Worm (Caenorhabditis elegans) whole organism, L2 larva: ENCODE results near the gene F36H12.10.
"Not testable (repeated sequence)": the region's sequence is repeated elsewhere in the genome, so short reads cannot be mapped to it uniquely, and the experiment has no call there.

Source experiments
- F13H6.1 ChIP-seq: sonication (generic microtip); optimal IDR thresholded peaks from 2 replicates; lab custom pipeline; 2016; ENCODE audit warnings: missing genetic modification characterization, missing compliant biosample characterization
- ZK546.5 ChIP-seq: sonication (generic microtip); optimal IDR thresholded peaks from 2 replicates; lab custom pipeline; 2017; ENCODE audit warnings: missing biosample characterization, missing genetic modification characterization
- alr-1 ChIP-seq: fragments of 150-350 bp; optimal IDR thresholded peaks from 2 replicates; lab custom pipeline; 2014; ENCODE audit warnings: missing biosample characterization, missing genetic modification characterization
- aly-2 ChIP-seq: fragments of 150-350 bp; optimal IDR thresholded peaks from 2 replicates; lab custom pipeline; 2014; ENCODE audit warnings: missing biosample characterization, missing genetic modification characterization
- ama-1 ChIP-seq: fragments of 150-350 bp; optimal IDR thresholded peaks from 2 replicates; lab custom pipeline; 2018; ENCODE audit warnings: inconsistent platforms
- blmp-1 ChIP-seq: sonication (generic microtip); optimal IDR thresholded peaks from 2 replicates; lab custom pipeline; 2017; ENCODE audit warnings: missing genetic modification characterization, mild to moderate bottlenecking, missing compliant biosample characterization, antibody characterized with exemption, moderate library complexity; ENCODE audit not compliant: insufficient read depth
- ceh-16 ChIP-seq: fragments of 150-350 bp; optimal IDR thresholded peaks from 2 replicates; lab custom pipeline; 2014; ENCODE audit warnings: missing biosample characterization, missing genetic modification characterization
- ceh-82 ChIP-seq: fragments of 150-350 bp; optimal IDR thresholded peaks from 2 replicates; lab custom pipeline; 2014; ENCODE audit warnings: missing biosample characterization, missing genetic modification characterization
- dmd-4 ChIP-seq: sonication (generic microtip); optimal IDR thresholded peaks from 2 replicates; lab custom pipeline; 2017; ENCODE audit warnings: missing biosample characterization, missing genetic modification characterization
- egl-27 ChIP-seq: sonication (generic microtip); optimal IDR thresholded peaks from 3 replicates; lab custom pipeline; 2017; ENCODE audit warnings: missing biosample characterization, missing genetic modification reagents, missing genetic modification characterization
- elt-3 ChIP-seq: sonication (generic microtip); optimal IDR thresholded peaks from 2 replicates; lab custom pipeline; 2017; ENCODE audit warnings: missing biosample characterization, missing genetic modification characterization
- fos-1 ChIP-seq: fragments of 150-350 bp; optimal IDR thresholded peaks from 2 replicates; lab custom pipeline; 2014; ENCODE audit warnings: missing biosample characterization, missing genetic modification characterization
- mbf-1 ChIP-seq: sonication (generic microtip); optimal IDR thresholded peaks from 2 replicates; lab custom pipeline; 2017; ENCODE audit warnings: missing biosample characterization, missing genetic modification characterization
- mdl-1 ChIP-seq, 2 experiments: fragments of 150-350 bp in 1 of 2; sonication (generic microtip) in 1 of 2; optimal IDR thresholded peaks; 2 replicates each; lab custom pipeline; 2017; ENCODE audit warnings: missing biosample characterization in 2 of 2, missing genetic modification characterization in 2 of 2
- nhr-11 ChIP-seq: fragments of 150-350 bp; optimal IDR thresholded peaks from 2 replicates; lab custom pipeline; 2014; ENCODE audit warnings: missing biosample characterization, missing genetic modification characterization
- nhr-21 ChIP-seq: fragments of 150-350 bp; optimal IDR thresholded peaks from 2 replicates; lab custom pipeline; 2014; ENCODE audit warnings: missing biosample characterization, missing genetic modification characterization
- nhr-23 ChIP-seq: fragments of 150-350 bp; optimal IDR thresholded peaks from 2 replicates; lab custom pipeline; 2014; ENCODE audit warnings: missing biosample characterization, missing genetic modification reagents, missing genetic modification characterization
- nhr-25 ChIP-seq: fragments of 150-350 bp; sonication (generic microtip); optimal IDR thresholded peaks from 3 replicates; lab custom pipeline; 2014; ENCODE audit warnings: missing biosample characterization, missing genetic modification characterization
- nhr-6 ChIP-seq: fragments of 150-350 bp; optimal IDR thresholded peaks from 2 replicates; lab custom pipeline; 2014; ENCODE audit warnings: missing biosample characterization, missing genetic modification characterization
- nhr-77 ChIP-seq: fragments of 150-350 bp; optimal IDR thresholded peaks from 2 replicates; lab custom pipeline; 2014; ENCODE audit warnings: missing biosample characterization, missing genetic modification characterization
- sem-4 ChIP-seq: fragments of 150-350 bp; optimal IDR thresholded peaks from 2 replicates; lab custom pipeline; 2014; ENCODE audit warnings: missing biosample characterization, missing genetic modification reagents, missing genetic modification characterization
- sma-3 ChIP-seq: sonication (generic microtip); optimal IDR thresholded peaks from 2 replicates; lab custom pipeline; 2016; ENCODE audit warnings: missing genetic modification reagents, missing genetic modification characterization, missing compliant biosample characterization
- snpc-4 ChIP-seq: fragments of 150-350 bp; optimal IDR thresholded peaks from 2 replicates; lab custom pipeline; 2014; ENCODE audit warnings: missing biosample characterization, missing genetic modification characterization
- unc-39 ChIP-seq: fragments of 150-350 bp; optimal IDR thresholded peaks from 2 replicates; lab custom pipeline; 2014; ENCODE audit warnings: missing biosample characterization, missing genetic modification characterization
- unc-55 ChIP-seq: fragments of 150-350 bp; sonication (generic microtip); optimal IDR thresholded peaks from 3 replicates; lab custom pipeline; 2014; ENCODE audit warnings: missing biosample characterization, missing genetic modification reagents, missing genetic modification characterization
- unc-62 ChIP-seq: fragments of 150-350 bp; optimal IDR thresholded peaks from 2 replicates; lab custom pipeline; 2014; ENCODE audit warnings: missing biosample characterization, missing genetic modification reagents, missing genetic modification characterization
- ztf-1 ChIP-seq: fragments of 200-800 bp; sonication (Bioruptor generic); conservative IDR thresholded peaks from 2 replicates; pipeline ENCODE4 v1.3.6; 2022; ENCODE audit warnings: missing genetic modification characterization, missing compliant biosample characterization
- ztf-11 ChIP-seq: sonication (generic microtip); optimal IDR thresholded peaks from 2 replicates; lab custom pipeline; 2017; ENCODE audit warnings: missing biosample characterization, missing genetic modification characterization

F36H12.10 gene

ce11 chrIV:5266474-5266873, 11.9 kb upstream of the F36H12.10 start, which contains the start of gene F36H12.5:
Gene F36H12.5 (plus strand): TSS chrIV:5266774.
- TF ChIP-seq nhr-25 = no peak
- no peak for TF ChIP-seq sma-3 (GFP tag; lab: Kevin White, UChicago)
- TF ChIP-seq sem-4 = no peak
- TF ChIP-seq alr-1 (tag; lab: Kevin White, UChicago) = no peak
- TF ChIP-seq unc-39 (tag; lab: Kevin White, UChicago) = no peak
- TF ChIP-seq nhr-11 = no peak
- TF ChIP-seq ama-1 (lab: Kevin White, UChicago) = no peak
- TF ChIP-seq mbf-1 (tag; lab: Kevin White, UChicago) = no peak
- no peak for TF ChIP-seq nhr-21
- TF ChIP-seq ceh-82 = no peak

- TF ChIP-seq snpc-4 (tag; lab: Kevin White, UChicago) (peak; percentile 68), ama-1 (lab: Kevin White, UChicago) (peak; percentile 61)
- TF ChIP-seq, all 48 proteins: peak for 2; not testable (repeated sequence) for 46
Observed at ce11 chrIV:5264700-5265210, 10.2 kb upstream of the F36H12.10 start.

ce11 chrIV:5260289-5260688, 5.7 kb upstream of the F36H12.10 start, which contains the start of gene msp-19:
Gene msp-19 (plus strand): TSS chrIV:5260589.
- TF ChIP-seq dmd-4 (tag; lab: Kevin White, UChicago); blmp-1; elt-3 (tag; lab: Kevin White, UChicago): not testable (repeated sequence)
- TF ChIP-seq, all 48 proteins: peak for 0; not testable (repeated sequence) for 48

DNA sequence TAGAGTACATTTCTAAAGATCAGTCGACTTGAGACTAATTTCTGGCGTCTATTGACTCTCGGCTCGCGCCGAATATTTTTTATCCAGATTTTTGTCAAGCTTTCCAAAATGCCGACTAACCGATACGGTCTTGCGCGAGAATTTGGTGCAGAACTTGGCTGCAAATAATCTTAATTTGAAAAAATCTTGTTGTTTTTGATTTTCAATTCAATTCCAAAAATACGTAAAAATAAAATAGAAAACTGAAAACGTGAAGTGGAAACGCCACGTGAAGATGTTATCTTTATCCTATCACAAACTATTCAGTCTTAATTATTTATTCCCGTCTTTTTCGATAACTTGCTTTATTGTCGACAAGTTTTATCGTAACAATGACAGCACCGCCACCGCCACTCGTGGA, 3.8 kb upstream of the F36H12.10 start, which contains the start of gene ttbk-2.1:
TSS of gene ttbk-2.1 (plus strand) at position 301 of the 400 bp plus-strand sequence.
- TF ChIP-seq nhr-6, mbf-1, F13H6.1 (tag; lab: Kevin White, UChicago): not testable (repeated sequence)

- TF ChIP-seq mdl-1 (tag; optimal IDR thresholded peaks at IDR 0.05; lab: Kevin White, UChicago); unc-62; unc-55 (GFP tag; lab: Kevin White, UChicago): not testable (repeated sequence)
Observed at ce11 chrIV:5256731-5257130, 2.2 kb upstream of the F36H12.10 start, which contains the start of gene F36H12.9. Gene F36H12.9 (plus strand): TSS chrIV:5257031.

DNA sequence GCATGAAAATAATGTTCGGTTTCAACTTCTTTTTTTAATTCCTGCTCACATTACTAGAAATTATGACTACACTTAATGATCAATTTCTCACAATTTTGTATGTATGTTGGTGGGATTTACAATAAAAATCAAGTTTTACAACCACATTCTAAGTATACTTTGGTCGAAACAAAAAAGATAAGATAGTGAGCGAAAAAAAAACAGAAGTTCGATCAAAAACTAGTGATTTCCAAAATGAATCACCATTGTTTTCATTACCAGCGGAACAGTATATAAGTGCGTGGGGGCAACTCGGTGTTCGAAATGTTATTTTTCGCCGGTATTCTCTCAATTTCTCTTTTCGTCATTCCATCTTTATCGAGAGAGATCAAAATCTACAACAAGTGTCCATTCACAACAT, 24.0 kb downstream of the F36H12.10 start, which contains the start of gene thn-5:
TSS of gene thn-5 (plus strand) at position 301 of the 400 bp plus-strand sequence.
- TF ChIP-seq nhr-23 (tag; lab: Kevin White, UChicago) (no peak), nhr-21 (no peak), ztf-11 (tag; lab: Kevin White, UChicago) (no peak), unc-62 (no peak), ama-1 (lab: Kevin White, UChicago) (no peak), F13H6.1 (tag; lab: Kevin White, UChicago) (no peak), ceh-16 (tag; lab: Kevin White, UChicago) (no peak), aly-2 (tag; lab: Kevin White, UChicago) (no peak), egl-27 (no peak), fos-1 (tag; lab: Kevin White, UChicago) (no peak), nhr-77 (no peak)
- TF ChIP-seq, all 48 proteins: peak for 0

ce11 chrIV:5228619-5229018, 26.0 kb downstream of the F36H12.10 start, which contains the start of gene thn-6:
Gene thn-6 (plus strand): TSS chrIV:5228919.
- TF ChIP-seq ztf-1 (GFP tag; lab: Robert Waterston, UW) (no peak), nhr-25 (no peak), nhr-77 (no peak), F13H6.1 (tag; lab: Kevin White, UChicago) (no peak), egl-27 (no peak), snpc-4 (tag; lab: Kevin White, UChicago) (no peak), ZK546.5 (tag; lab: Kevin White, UChicago) (no peak), unc-39 (tag; lab: Kevin White, UChicago) (no peak), blmp-1 (no peak), unc-62 (no peak), nhr-21 (no peak)
